Worm (Caenorhabditis elegans) whole organism, late embryonic: ENCODE measurements around the gene ZC395.4.

Source experiments
- K02D7.2 ChIP-seq: sonication (generic microtip); optimal IDR thresholded peaks from 2 replicates; lab custom pipeline; 2017; ENCODE audit warnings: mild to moderate bottlenecking, missing genetic modification characterization, missing compliant biosample characterization
- dve-1 ChIP-seq: sonication (generic microtip); optimal IDR thresholded peaks from 2 replicates; lab custom pipeline; 2017; ENCODE audit warnings: antibody characterized with exemption, mild to moderate bottlenecking, missing genetic modification characterization, missing compliant biosample characterization
- nhr-11 ChIP-seq: fragments of 150-350 bp; optimal IDR thresholded peaks from 2 replicates; lab custom pipeline; 2014; ENCODE audit warnings: missing biosample characterization, missing genetic modification characterization
- nhr-232 ChIP-seq: sonication (generic microtip); optimal IDR thresholded peaks from 2 replicates; lab custom pipeline; 2016; ENCODE audit warnings: missing genetic modification characterization, missing compliant biosample characterization
- pha-4 ChIP-seq: fragments of 150-350 bp; optimal IDR thresholded peaks from 2 replicates; lab custom pipeline; 2018; ENCODE audit warnings: missing biosample characterization, missing genetic modification reagents, missing genetic modification characterization
- pros-1 ChIP-seq: fragments of 150-350 bp; optimal IDR thresholded peaks from 2 replicates; lab custom pipeline; 2014; ENCODE audit warnings: missing biosample characterization, missing genetic modification reagents, missing genetic modification characterization

DNA sequence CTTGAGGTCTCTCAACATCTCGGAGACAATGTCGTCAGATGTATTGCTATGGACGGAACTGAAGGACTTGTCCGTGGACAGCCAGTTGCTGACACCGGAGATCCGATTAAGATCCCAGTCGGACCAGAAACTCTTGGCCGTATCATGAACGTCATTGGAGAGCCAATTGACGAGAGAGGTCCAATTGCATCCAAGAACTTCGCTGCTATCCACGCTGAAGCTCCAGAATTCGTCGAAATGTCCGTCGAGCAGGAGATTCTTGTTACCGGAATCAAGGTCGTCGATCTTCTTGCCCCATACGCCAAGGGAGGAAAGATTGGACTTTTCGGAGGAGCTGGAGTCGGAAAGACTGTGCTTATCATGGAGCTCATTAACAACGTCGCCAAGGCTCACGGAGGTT lies 41.1 kb upstream of the ZC395.4 start:
- no peak for TF ChIP-seq pha-4 (tag; lab: Kevin White, UChicago)
- no peak for TF ChIP-seq K02D7.2
- no peak for TF ChIP-seq nhr-11 (tag; lab: Kevin White, UChicago)
- no peak for TF ChIP-seq nhr-232 (tag; lab: Kevin White, UChicago)
- TF ChIP-seq pros-1 (tag; lab: Kevin White, UChicago): no peak
- no peak for TF ChIP-seq dve-1 (tag; lab: Kevin White, UChicago)
